Worm (Caenorhabditis elegans): Measurements from ENCODE around the gene cdc-25.2.

The cdc-25.2 gene

ce11 chrV:1566776-1567175 is at the start of gene cdc-25.2:
Gene cdc-25.2 (plus strand): TSS chrV:1567076.
- TF ChIP-seq aptf-3 (GFP tag; IDR thresholded peaks at IDR 0.05) (no peak), rpc-1 (optimal IDR thresholded peaks at IDR 0.05) (no peak), rpc-1 (tag; optimal IDR thresholded peaks at IDR 0.05) (no peak), B0035.1 (tag; optimal IDR thresholded peaks at IDR 0.05) (no peak), madf-8 (GFP tag; conservative IDR thresholded peaks at IDR 0.05) (no peak), egl-18 (GFP tag; IDR thresholded peaks at IDR 0.05) (no peak), atf-7 (tag; optimal IDR thresholded peaks at IDR 0.05) (no peak), ztf-22 (GFP tag; optimal IDR thresholded peaks at IDR 0.05) (no peak), dpl-1 (GFP tag; optimal IDR thresholded peaks at IDR 0.05) (no peak), madf-10 (tag; optimal IDR thresholded peaks at IDR 0.05) (no peak), F57A8.1 (GFP tag; optimal IDR thresholded peaks at IDR 0.05) (no peak), gei-17 (GFP tag; optimal IDR thresholded peaks at IDR 0.05) (no peak), nhr-80 (tag; optimal IDR thresholded peaks at IDR 0.05) (no peak)

ce11 chrV:1521845-1522244 is 45.0 kb upstream of the cdc-25.2 start, which contains the start of gene str-240:
Gene str-240 (minus strand): TSS chrV:1521945.
- TF ChIP-seq C17E4.6 (GFP tag; IDR thresholded peaks at IDR 0.05) (no peak), efl-1 (GFP tag; optimal IDR thresholded peaks at IDR 0.05) (no peak), aptf-2 (GFP tag; conservative IDR thresholded peaks at IDR 0.05) (no peak), let-607 (tag; optimal IDR thresholded peaks at IDR 0.05) (no peak), pbrm-1 (GFP tag; IDR thresholded peaks at IDR 0.05) (no peak)

ce11 chrV:1522485-1522884 is 44.4 kb upstream of the cdc-25.2 start, which contains the start of gene str-243:
Gene str-243 (plus strand): TSS chrV:1522785.
- TF ChIP-seq somi-1 (GFP tag; optimal IDR thresholded peaks at IDR 0.05), result no peak
- TF ChIP-seq madf-6 (GFP tag; IDR thresholded peaks at IDR 0.05), result no peak
- no peak for TF ChIP-seq madf-8 (GFP tag; conservative IDR thresholded peaks at IDR 0.05)
- no peak for TF ChIP-seq attf-3 (GFP tag; conservative IDR thresholded peaks at IDR 0.05)
- TF ChIP-seq sdz-38 (tag; optimal IDR thresholded peaks at IDR 0.05), result no peak

ce11 chrV:1527985-1528384 is 38.9 kb upstream of the cdc-25.2 start, which contains the start of gene str-236:
Gene str-236 (minus strand): TSS chrV:1528085.
- no peak for TF ChIP-seq B0035.1 (tag; optimal IDR thresholded peaks at IDR 0.05)

ce11 chrV:1531159-1531558 is 35.7 kb upstream of the cdc-25.2 start, which contains the start of gene K02H11.4:
Gene K02H11.4 (minus strand): TSS chrV:1531259.
- TF ChIP-seq F55B11.4 (tag; optimal IDR thresholded peaks at IDR 0.05; ENCODE audit: borderline replicate concordance, insufficient read depth), result no peak
- TF ChIP-seq lin-35 (GFP tag; optimal IDR thresholded peaks at IDR 0.05), result no peak
- TF ChIP-seq ceh-79 (tag; optimal IDR thresholded peaks at IDR 0.05), result no peak
- no peak for TF ChIP-seq rpc-1 (optimal IDR thresholded peaks at IDR 0.05)
- TF ChIP-seq rpc-1 (tag; optimal IDR thresholded peaks at IDR 0.05), result no peak
- no peak for TF ChIP-seq xnd-1 (tag; optimal IDR thresholded peaks at IDR 0.05)
- no peak for TF ChIP-seq tlf-1 (GFP tag; optimal IDR thresholded peaks at IDR 0.05)
- TF ChIP-seq dpff-1 (tag; optimal IDR thresholded peaks at IDR 0.05), result no peak
- TF ChIP-seq B0035.1 (tag; optimal IDR thresholded peaks at IDR 0.05), result no peak
- no peak for TF ChIP-seq hmg-20 (GFP tag; IDR thresholded peaks at IDR 0.05)
- TF ChIP-seq sptf-2 (GFP tag; optimal IDR thresholded peaks at IDR 0.05), result no peak
- no peak for TF ChIP-seq him-1 (tag; optimal IDR thresholded peaks at IDR 0.05)
- TF ChIP-seq lir-1 (GFP tag; conservative IDR thresholded peaks at IDR 0.05), result no peak
- TF ChIP-seq ztf-6 (GFP tag; IDR thresholded peaks at IDR 0.05), result no peak
- TF ChIP-seq akir-1 (GFP tag; optimal IDR thresholded peaks at IDR 0.05), result no peak
- no peak for TF ChIP-seq F39B2.1 (GFP tag; IDR thresholded peaks at IDR 0.05)
- TF ChIP-seq egl-18 (GFP tag; IDR thresholded peaks at IDR 0.05), result no peak
- TF ChIP-seq ama-1 (optimal IDR thresholded peaks at IDR 0.05), result no peak
- no peak for TF ChIP-seq ama-1 (GFP tag; optimal IDR thresholded peaks at IDR 0.05)
- no peak for TF ChIP-seq egl-44 (GFP tag; IDR thresholded peaks at IDR 0.05)
- TF ChIP-seq F33H1.4 (GFP tag; IDR thresholded peaks at IDR 0.05), result no peak
- TF ChIP-seq athp-1 (tag; optimal IDR thresholded peaks at IDR 0.05), result no peak
